Worm (Caenorhabditis elegans): Measurements from ENCODE around the gene lgc-18.

Gene lgc-18

DNA sequence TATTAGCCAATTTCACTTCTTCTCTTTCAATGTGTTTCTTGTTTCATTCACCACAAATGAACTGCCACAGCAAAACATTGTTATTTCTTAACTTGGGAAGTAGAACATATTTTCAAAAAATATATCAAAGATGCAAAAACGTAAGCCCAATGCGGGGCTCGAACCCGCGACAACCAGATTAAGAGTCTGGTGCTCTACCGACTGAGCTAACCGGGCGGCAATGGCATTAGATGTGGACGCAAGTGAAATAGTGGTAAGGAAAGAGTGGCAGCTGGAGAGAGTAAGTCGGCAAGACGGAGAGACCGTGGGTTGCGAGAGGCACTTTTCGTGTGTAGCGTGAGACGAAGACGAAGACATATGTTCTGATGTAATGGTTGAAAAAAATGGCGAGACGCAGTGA lies 19.4 kb upstream of the lgc-18 start (continued):
- TF ChIP-seq unc-130 (GFP tag; optimal IDR thresholded peaks at IDR 0.05) (peak; percentile 46), pbrm-1 (GFP tag; IDR thresholded peaks at IDR 0.05) (peak; percentile 90), gei-17 (GFP tag; optimal IDR thresholded peaks at IDR 0.05) (peak; percentile 84), F10E7.11 (tag; optimal IDR thresholded peaks at IDR 0.05) (peak; percentile 36), ccch-3 (GFP tag; optimal IDR thresholded peaks at IDR 0.05) (peak; percentile 12), ceh-91 (GFP tag; IDR thresholded peaks at IDR 0.05) (no peak), ceh-79 (tag; optimal IDR thresholded peaks at IDR 0.05) (peak; percentile 76), let-607 (tag; optimal IDR thresholded peaks at IDR 0.05) (peak; percentile 55 to 74), dpl-1 (GFP tag; optimal IDR thresholded peaks at IDR 0.05) (peak; percentile 21), ceh-27 (GFP tag; optimal IDR thresholded peaks at IDR 0.05) (peak; percentile 91), dpff-1 (tag; optimal IDR thresholded peaks at IDR 0.05) (peak; percentile 6), lin-35 (GFP tag; optimal IDR thresholded peaks at IDR 0.05) (peak in 1 of 3 experiments; percentile 89), rpc-1 (optimal IDR thresholded peaks at IDR 0.05) (peak; percentile 97), rpc-1 (tag; optimal IDR thresholded peaks at IDR 0.05) (peak; percentile 99), bed-2 (GFP tag; IDR thresholded peaks at IDR 0.05) (0 out of 2 replicates have a peak, but pooled peaks have one; percentile 47), bed-1 (GFP tag; IDR thresholded peaks at IDR 0.05) (no peak), ztf-28 (GFP tag; IDR thresholded peaks at IDR 0.05) (peak; percentile 84), atf-7 (tag; optimal IDR thresholded peaks at IDR 0.05) (peak; percentile 67), ets-4 (GFP tag; optimal IDR thresholded peaks at IDR 0.05) (peak; percentile 59), F37B4.10 (GFP tag; IDR thresholded peaks at IDR 0.05) (0 out of 2 replicates have a peak, but pooled peaks have one; percentile 60), F57A8.1 (GFP tag; optimal IDR thresholded peaks at IDR 0.05) (no peak), attf-6 (GFP tag; IDR thresholded peaks at IDR 0.05) (peak; percentile 60; the same call in 1 of the 2 replicates), nfya-1 (tag; optimal IDR thresholded peaks at IDR 0.05; ENCODE audit: borderline replicate concordance, insufficient read depth) (no peak), rcor-1 (GFP tag; IDR thresholded peaks at IDR 0.05) (peak; percentile 89), Y95B8A.8 (GFP tag; IDR thresholded peaks at IDR 0.05) (peak; percentile 70; the same call in 1 of the 2 replicates), B0336.3 (GFP tag; IDR thresholded peaks at IDR 0.05) (no peak), F39B2.1 (GFP tag; IDR thresholded peaks at IDR 0.05) (no peak), pha-4 (tag; optimal IDR thresholded peaks at IDR 0.05) (no peak), repo-1 (tag; optimal IDR thresholded peaks at IDR 0.05) (peak; percentile 82), T26A5.8 (tag; optimal IDR thresholded peaks at IDR 0.05) (peak; percentile 87), efl-1 (GFP tag; optimal IDR thresholded peaks at IDR 0.05) (peak; percentile 8), unc-62 (GFP tag; optimal IDR thresholded peaks at IDR 0.05) (no peak), B0261.1 (tag; optimal IDR thresholded peaks at IDR 0.05) (peak; percentile 99), F22D6.2 (tag; optimal IDR thresholded peaks at IDR 0.05) (peak; percentile 53), nhr-27 (tag; optimal IDR thresholded peaks at IDR 0.05) (peak; percentile 93), tlf-1 (GFP tag; optimal IDR thresholded peaks at IDR 0.05) (peak; percentile 65)

DNA sequence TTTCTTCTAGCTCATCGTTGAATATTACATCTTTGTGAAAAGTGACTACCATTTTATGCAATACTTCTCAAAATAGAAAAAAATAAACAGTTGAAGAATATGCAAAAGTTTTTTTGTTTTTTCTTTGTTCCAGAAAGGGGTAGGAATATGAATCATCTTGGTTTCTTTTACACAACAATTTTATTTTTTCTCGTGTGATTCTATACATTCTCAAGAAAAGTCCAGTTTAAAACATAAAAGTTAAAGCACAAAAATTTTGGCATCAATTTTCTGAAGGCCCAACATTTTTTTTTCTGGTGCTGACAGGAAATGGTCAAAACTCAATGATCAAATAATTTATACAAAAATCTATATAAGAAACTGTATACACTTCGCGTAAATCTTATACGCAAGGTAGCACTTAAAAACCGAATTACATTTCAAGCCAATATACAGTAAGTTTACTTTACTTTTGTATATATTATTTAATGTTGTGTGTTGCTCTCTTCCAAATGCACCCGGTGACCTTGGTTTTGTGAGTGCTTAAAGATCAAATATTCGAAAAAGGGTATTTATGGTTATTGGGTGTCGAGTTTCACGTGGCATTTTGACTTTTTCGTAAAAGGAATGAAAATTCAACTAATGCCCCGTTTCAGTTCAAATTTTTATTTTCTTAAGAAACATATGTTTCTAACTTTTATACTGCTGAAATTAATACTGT lies 16.7 kb upstream of the lgc-18 start, which contains the start of the genes W03G11.2 and lgc-13:
Gene W03G11.2 (minus strand): TSS at position 101 of the 700 bp plus-strand sequence.
Gene lgc-13 (plus strand): TSS at position 650 of the 700 bp plus-strand sequence.
- TF ChIP-seq madf-6 (GFP tag; IDR thresholded peaks at IDR 0.05) (no peak), F39B2.1 (GFP tag; IDR thresholded peaks at IDR 0.05) (no peak), madf-10 (tag; optimal IDR thresholded peaks at IDR 0.05) (no peak), lin-40 (tag; optimal IDR thresholded peaks at IDR 0.05) (no peak)
